Fruit fly (Drosophila melanogaster) whole organism, larva: ENCODE measurements around the gene CG10163.

ENCODE experiments used
- noc ChIP-seq: fragments of 200-800 bp; sonication (Bioruptor generic); optimal IDR thresholded peaks from 3 replicates; lab custom pipeline; 2019; ENCODE audit warnings: missing biosample characterization, mild to moderate bottlenecking, missing genetic modification characterization, moderate library complexity

The CG10163 gene

dm6 chr3L:6217212-6217611 is 41.3 kb downstream of the CG10163 start:
- no peak for TF ChIP-seq noc (tag; lab: Kevin White, UChicago)

- TF ChIP-seq noc (tag; lab: Kevin White, UChicago) = no peak
Measured at dm6 chr3L:6216787-6217078, 41.8 kb downstream of the CG10163 start.

- no peak for TF ChIP-seq noc (tag; lab: Kevin White, UChicago)
Measured at dm6 chr3L:6215976-6216786, 42.4 kb downstream of the CG10163 start.
